Worm (Caenorhabditis elegans) whole organism, midembryonic: ENCODE data around the gene srv-17.

Experiments
- flt-1 ChIP-seq: fragments of 200-800 bp; sonication (Bioruptor generic); IDR thresholded peaks from 2 replicates; pipeline ENCODE4 v1.3.6; 2022; ENCODE audit warnings: missing genetic modification characterization, missing compliant biosample characterization
- med-1 ChIP-seq: sonication (generic microtip); optimal IDR thresholded peaks from 2 replicates; lab custom pipeline; 2017; ENCODE audit warnings: missing genetic modification characterization, mild to moderate bottlenecking, missing compliant biosample characterization, antibody characterized with exemption, missing genetic modification reagents; ENCODE audit not compliant: insufficient read depth
- tab-1 ChIP-seq: fragments of 200-800 bp; sonication (Bioruptor generic); IDR thresholded peaks from 2 replicates; pipeline ENCODE4 v1.3.6; 2022; ENCODE audit warnings: missing genetic modification characterization, missing compliant biosample characterization
- ztf-29 ChIP-seq: fragments of 200-800 bp; sonication (Bioruptor generic); IDR thresholded peaks from 2 replicates; pipeline ENCODE4 v1.3.6; 2022; ENCODE audit warnings: missing genetic modification reagents, missing genetic modification characterization, missing compliant biosample characterization

DNA sequence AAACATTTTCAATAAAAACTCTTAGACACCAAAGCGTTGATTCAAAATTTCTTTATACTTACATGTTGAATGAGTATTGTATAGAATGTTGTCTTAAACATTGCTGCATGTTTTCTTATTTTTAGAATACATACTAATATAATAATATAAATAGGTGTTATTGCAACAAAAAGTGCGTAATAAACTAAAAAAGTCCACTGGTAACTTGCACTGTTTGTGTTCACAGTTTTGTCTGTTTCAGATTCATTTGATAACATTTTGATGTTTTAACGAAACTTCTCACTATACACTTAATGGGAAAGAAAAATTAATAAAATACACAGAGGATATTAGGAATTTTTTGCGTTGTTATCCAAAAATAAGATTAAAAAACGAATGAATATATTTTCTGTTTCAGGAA lies 3.9 kb upstream of the srv-17 start, which contains the start of gene srv-19:
- TF ChIP-seq ztf-29 (GFP tag; lab: Robert Waterston, UW), result no peak
- TF ChIP-seq tab-1, result no peak
- no peak for TF ChIP-seq med-1 (GFP tag; lab: Kevin White, UChicago)
- no peak for TF ChIP-seq flt-1 (GFP tag; lab: Robert Waterston, UW)
